Fruit fly (Drosophila melanogaster) whole organism, embryonic: Measurements from ENCODE around the gene CG1764.

Source experiments
- CG34376 ChIP-seq: fragments of 200-800 bp; sonication (Bioruptor generic); optimal IDR thresholded peaks from 2 replicates; lab custom pipeline; 2018; ENCODE audit warnings: missing biosample characterization, mild to moderate bottlenecking, missing genetic modification characterization
- CG8765 ChIP-seq: fragments of 200-800 bp; sonication (Bioruptor generic); IDR thresholded peaks from 2 replicates; pipeline ENCODE4 v1.3.6; 2022; ENCODE audit warnings: missing biosample characterization, missing genetic modification characterization
- Elba2 ChIP-seq: fragments of 200-800 bp; sonication (Bioruptor generic); optimal IDR thresholded peaks from 3 replicates; lab custom pipeline; 2016; ENCODE audit warnings: missing biosample characterization, missing genetic modification characterization
- zf30C ChIP-seq: fragments of 200-800 bp; sonication (Bioruptor generic); optimal IDR thresholded peaks from 3 replicates; lab custom pipeline; 2018; ENCODE audit warnings: missing biosample characterization, mild to moderate bottlenecking, missing genetic modification characterization

dm6 chrX:13256967-13257366 lies 45.2 kb downstream of the CG1764 start:
- peak; percentile 24 for TF ChIP-seq zf30C (GFP tag; lab: Kevin White, UChicago)
- peak; percentile 16 for TF ChIP-seq CG34376 (GFP tag; lab: Kevin White, UChicago)
- no peak for TF ChIP-seq CG8765 (GFP tag; lab: Robert Waterston, UW)
- no peak for TF ChIP-seq Elba2 (GFP tag; lab: Kevin White, UChicago)
